Fruit fly (Drosophila melanogaster): ENCODE measurements around the gene CG15484.

Gene CG15484

DNA sequence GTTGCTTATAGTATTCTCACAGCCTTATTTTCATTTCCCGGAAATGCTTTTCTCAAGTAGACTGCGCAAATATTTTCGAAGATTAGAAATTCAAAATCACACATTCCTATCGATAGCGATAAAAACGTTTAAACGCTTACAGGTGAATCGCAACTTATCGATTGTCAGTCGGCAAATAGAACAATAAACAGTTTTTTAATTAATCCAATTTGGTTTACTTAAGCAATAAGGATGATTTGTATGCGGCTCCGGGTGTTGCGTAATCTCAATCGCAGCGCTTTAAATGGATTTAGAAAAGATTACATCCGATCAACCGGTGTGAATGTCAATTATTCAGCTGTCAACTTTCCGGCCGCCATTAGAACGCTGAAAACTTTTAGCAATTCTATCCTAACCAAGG, at the start of gene CG15484, which contains the start of gene CG6180:
TSS of gene CG15484 (minus strand) at position 172 of the 400 bp plus-strand sequence.
TSS of gene CG6180 (plus strand) at position 122 of the 400 bp plus-strand sequence.
- TF ChIP-seq topi (GFP tag; optimal IDR thresholded peaks at IDR 0.05), result no peak
- no peak for TF ChIP-seq CG10631 (GFP tag; optimal IDR thresholded peaks at IDR 0.05)
- TF ChIP-seq Sox102F (GFP tag; optimal IDR thresholded peaks at IDR 0.05), result no peak
- TF ChIP-seq achi (GFP tag; optimal IDR thresholded peaks at IDR 0.05), result peak; percentile 91
- no peak for TF ChIP-seq net (GFP tag; optimal IDR thresholded peaks at IDR 0.05)

dm6 chr2L:12756417-12756816, 48.9 kb upstream of the CG15484 start:
- TF ChIP-seq dac (GFP tag; optimal IDR thresholded peaks at IDR 0.05) (no peak), Smox (GFP tag; optimal IDR thresholded peaks at IDR 0.05) (peak; percentile 6), CG11762 (GFP tag; optimal IDR thresholded peaks at IDR 0.05; ENCODE audit: insufficient read depth) (no peak), eg (GFP tag; IDR thresholded peaks at IDR 0.05) (0 out of 3 replicates have a peak, but pooled peaks have one; percentile 20), Sox14 (GFP tag; optimal IDR thresholded peaks at IDR 0.05) (no peak), Blimp-1 (GFP tag; optimal IDR thresholded peaks at IDR 0.05) (no peak), CG8319 (GFP tag; optimal IDR thresholded peaks at IDR 0.05) (no peak), acj6 (GFP tag; optimal IDR thresholded peaks at IDR 0.05) (no peak), Ets96B (tag; optimal IDR thresholded peaks at IDR 0.05) (no peak), CG11902 (GFP tag; optimal IDR thresholded peaks at IDR 0.05) (no peak), Sox15 (GFP tag; optimal IDR thresholded peaks at IDR 0.05) (no peak), lz (GFP tag; optimal IDR thresholded peaks at IDR 0.05) (no peak), Eip78C (GFP tag) (peak; percentile 78), CG10631 (GFP tag; optimal IDR thresholded peaks at IDR 0.05) (no peak), CG3919 (GFP tag; optimal IDR thresholded peaks at IDR 0.05) (peak; percentile 3), CG8119 (GFP tag; IDR thresholded peaks at IDR 0.05) (no peak), svp (GFP tag) (peak; percentile 55), esn (GFP tag; optimal IDR thresholded peaks at IDR 0.05) (no peak), CG6792 (GFP tag; optimal IDR thresholded peaks at IDR 0.05) (no peak)

DNA sequence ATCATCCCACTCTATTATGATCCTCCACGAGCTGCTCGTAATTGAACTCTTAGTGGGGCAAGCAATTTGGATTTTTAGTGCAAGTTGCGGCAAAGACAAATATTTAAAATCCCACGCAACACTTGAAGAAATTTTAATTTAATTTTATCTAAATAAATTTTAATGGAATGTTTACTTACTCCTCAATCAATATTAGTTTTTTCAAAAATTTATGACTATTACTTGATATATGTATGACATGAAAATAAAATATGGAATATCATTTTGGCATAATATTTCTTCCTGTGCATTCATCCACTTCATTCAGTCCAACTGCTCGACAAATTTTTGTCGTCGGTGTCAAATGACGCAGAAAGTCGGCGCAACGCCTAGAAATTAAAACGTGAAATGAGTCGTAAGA, 42.5 kb upstream of the CG15484 start:
- TF ChIP-seq CG11902 (GFP tag; optimal IDR thresholded peaks at IDR 0.05) (no peak), fkh (GFP tag; optimal IDR thresholded peaks at IDR 0.05) (no peak), salr (GFP tag; optimal IDR thresholded peaks at IDR 0.05) (no peak), Gug (GFP tag; IDR thresholded peaks at IDR 0.05) (no peak), Sox102F (GFP tag; optimal IDR thresholded peaks at IDR 0.05) (no peak), Hr38 (GFP tag; optimal IDR thresholded peaks at IDR 0.05) (no peak), CG10631 (GFP tag; optimal IDR thresholded peaks at IDR 0.05) (no peak), CG3032 (tag; optimal IDR thresholded peaks at IDR 0.05) (no peak)

- TF ChIP-seq vri (GFP tag; optimal IDR thresholded peaks at IDR 0.05) (peak; percentile 73), ss (GFP tag; optimal IDR thresholded peaks at IDR 0.05) (peak; percentile 75 to 93), spab (GFP tag; optimal IDR thresholded peaks at IDR 0.05) (peak; percentile 89), CG8319 (GFP tag; optimal IDR thresholded peaks at IDR 0.05) (peak; percentile 94), pdm3 (GFP tag; optimal IDR thresholded peaks at IDR 0.05) (peak; percentile 96), CG31627 (GFP tag; optimal IDR thresholded peaks at IDR 0.05) (peak; percentile 97), dac (GFP tag; optimal IDR thresholded peaks at IDR 0.05) (peak; percentile 94), acj6 (GFP tag; optimal IDR thresholded peaks at IDR 0.05) (peak; percentile 97), CG11294 (GFP tag; IDR thresholded peaks at IDR 0.05) (peak; percentile 97), fkh (GFP tag; optimal IDR thresholded peaks at IDR 0.05) (no peak), Lpt (GFP tag; optimal IDR thresholded peaks at IDR 0.05) (peak; percentile 93), esn (GFP tag; optimal IDR thresholded peaks at IDR 0.05) (peak; percentile 96), CG11762 (GFP tag; optimal IDR thresholded peaks at IDR 0.05; ENCODE audit: insufficient read depth) (peak; percentile 95), Hr39 (GFP tag; optimal IDR thresholded peaks at IDR 0.05) (peak; percentile 97), Eip93F (GFP tag; optimal IDR thresholded peaks at IDR 0.05) (peak; percentile 74), CG15336 (GFP tag; IDR thresholded peaks at IDR 0.05) (peak; percentile 94), eg (GFP tag; IDR thresholded peaks at IDR 0.05) (peak; percentile 96), CG4318 (GFP tag; optimal IDR thresholded peaks at IDR 0.05) (peak; percentile 98), Eip78C (GFP tag) (peak; percentile 99), CG34406 (GFP tag; optimal IDR thresholded peaks at IDR 0.05) (peak; percentile 93), CG10669 (GFP tag; optimal IDR thresholded peaks at IDR 0.05) (peak; percentile 95), Sox102F (GFP tag; optimal IDR thresholded peaks at IDR 0.05) (peak; percentile 85), dsx (GFP tag; optimal IDR thresholded peaks at IDR 0.05; ENCODE audit: poor library complexity, severe bottlenecking) (peak; percentile 89), Ets21C (GFP tag; optimal IDR thresholded peaks at IDR 0.05) (peak; percentile 95), cyc (GFP tag; optimal IDR thresholded peaks at IDR 0.05) (peak; percentile 94), OdsH (GFP tag; optimal IDR thresholded peaks at IDR 0.05) (peak; percentile 97), CG3032 (tag; optimal IDR thresholded peaks at IDR 0.05) (peak; percentile 98), Sox14 (GFP tag; optimal IDR thresholded peaks at IDR 0.05) (peak; percentile 95)
These were observed 14.3 kb upstream of the CG15484 start, which contains the start of gene Pih1D1 for dm6 chr2L:12721794-12722315. TSS of gene Pih1D1 (minus strand) at chr2L:12721843.

All from whole organism, prepupa.